Fruit fly (Drosophila melanogaster): ENCODE results near the gene CG11555.
A peak's percentile ranks its signal among the peaks of the same experiment; 100 is the strongest.

The CG11555 gene

dm6 chr2L:246656-247340, 26.8 kb upstream of the CG11555 start (continued):
- TF ChIP-seq onecut (GFP tag; IDR thresholded peaks at IDR 0.05) (peak; percentile 23), cg (GFP tag; optimal IDR thresholded peaks at IDR 0.05) (peak; percentile 24), Fer3 (tag; optimal IDR thresholded peaks at IDR 0.05) (no peak), Camta (GFP tag; optimal IDR thresholded peaks at IDR 0.05) (no peak), ssp (GFP tag; IDR thresholded peaks at IDR 0.05) (no peak), z (GFP tag; IDR thresholded peaks at IDR 0.05) (0 out of 3 replicates have a peak, but pooled peaks have one; percentile 37), MBD-R2 (GFP tag; IDR thresholded peaks at IDR 0.05) (no peak), CG7786 (GFP tag; optimal IDR thresholded peaks at IDR 0.05) (no peak), CG34422 (GFP tag; IDR thresholded peaks at IDR 0.05) (peak; percentile 92; the same call in 2 of the 3 replicates), bcd (GFP tag; optimal IDR thresholded peaks at IDR 0.05) (no peak), sima (GFP tag; optimal IDR thresholded peaks at IDR 0.05) (no peak), CG2889 (GFP tag; IDR thresholded peaks at IDR 0.05) (no peak), CG4328 (GFP tag; optimal IDR thresholded peaks at IDR 0.05) (no peak), CG31365 (tag; optimal IDR thresholded peaks at IDR 0.05) (no peak), CG18764 (GFP tag; optimal IDR thresholded peaks at IDR 0.05) (no peak), HmgZ (tag; optimal IDR thresholded peaks at IDR 0.05) (peak; percentile 29), chn (GFP tag; optimal IDR thresholded peaks at IDR 0.05) (peak; percentile 5), tup (GFP tag; optimal IDR thresholded peaks at IDR 0.05) (no peak), E2f1 (GFP tag; IDR thresholded peaks at IDR 0.05) (no peak), Poxn (GFP tag; IDR thresholded peaks at IDR 0.05) (no peak), CG17385 (GFP tag; optimal IDR thresholded peaks at IDR 0.05) (peak; percentile 7), Xrp1 (GFP tag; IDR thresholded peaks at IDR 0.05) (0 out of 2 replicates have a peak, but pooled peaks have one; percentile 20), Spps (tag; optimal IDR thresholded peaks at IDR 0.05) (no peak), Mes4 (GFP tag; optimal IDR thresholded peaks at IDR 0.05) (no peak), gsb-n (tag; optimal IDR thresholded peaks at IDR 0.05) (no peak), abd-A (tag; optimal IDR thresholded peaks at IDR 0.05) (peak; percentile 86), Stat92E (GFP tag; optimal IDR thresholded peaks at IDR 0.05) (peak in 1 of 3 experiments; percentile 46), sd (tag; optimal IDR thresholded peaks at IDR 0.05) (peak; percentile 70), Dref (GFP tag; IDR thresholded peaks at IDR 0.05) (no peak), pan (optimal IDR thresholded peaks at IDR 0.05) (no peak), pan (GFP tag; optimal IDR thresholded peaks at IDR 0.05 in 1 of 2, IDR thresholded peaks at IDR 0.05 in 1 of 2) (no peak), CG8359 (GFP tag; optimal IDR thresholded peaks at IDR 0.05; ENCODE audit: borderline replicate concordance) (no peak), vfl (GFP tag; optimal IDR thresholded peaks at IDR 0.05) (no peak), Rfx (GFP tag; IDR thresholded peaks at IDR 0.05) (no peak), CG17912 (GFP tag; optimal IDR thresholded peaks at IDR 0.05) (no peak), salm (tag; optimal IDR thresholded peaks at IDR 0.05) (no peak), Dp (GFP tag; optimal IDR thresholded peaks at IDR 0.05) (no peak), CG18011 (GFP tag; optimal IDR thresholded peaks at IDR 0.05) (no peak), Sin3A (optimal IDR thresholded peaks at IDR 0.05) (no peak), wek (GFP tag; optimal IDR thresholded peaks at IDR 0.05) (no peak), MTF-1 (GFP tag; optimal IDR thresholded peaks at IDR 0.05; ENCODE audit: borderline replicate concordance) (no peak), CG7372 (GFP tag; IDR thresholded peaks at IDR 0.05) (no peak), sug (tag; optimal IDR thresholded peaks at IDR 0.05) (peak; percentile 80), crol (GFP tag; IDR thresholded peaks at IDR 0.05) (peak; percentile 96), Deaf1 (tag; optimal IDR thresholded peaks at IDR 0.05) (peak; percentile 40), phol (tag; optimal IDR thresholded peaks at IDR 0.05) (no peak), CG9609 (GFP tag; optimal IDR thresholded peaks at IDR 0.05) (no peak), CG14441 (GFP tag; IDR thresholded peaks at IDR 0.05) (no peak), CG4360 (GFP tag; IDR thresholded peaks at IDR 0.05) (no peak), Rx (GFP tag; IDR thresholded peaks at IDR 0.05) (no peak), Med (GFP tag) (peak; percentile 67)
